Worm (Caenorhabditis elegans): ENCODE data around the gene pmk-1.

- TF ChIP-seq him-1 (tag; optimal IDR thresholded peaks at IDR 0.05): no peak
- no peak for TF ChIP-seq dao-5 (tag; optimal IDR thresholded peaks at IDR 0.05)
- no peak for TF ChIP-seq W03F9.2 (tag; optimal IDR thresholded peaks at IDR 0.05)
Measured at ce11 chrIV:8102231-8102630, 46.4 kb upstream of the pmk-1 start, which contains the start of gene Y42H9AR.5.

All from whole organism, L4/young adult.